Fruit fly (Drosophila melanogaster) whole organism: Measurements from ENCODE around the gene bru1.

Experiments used
- CG8478 ChIP-seq: fragments of >200 bp; optimal IDR thresholded peaks from 2 replicates; lab custom pipeline; 2018; ENCODE audit warnings: inconsistent platforms
- Dll ChIP-seq: fragments of >200 bp; optimal IDR thresholded peaks from 2 replicates; lab custom pipeline; 2017
- EcR ChIP-seq, 2 experiments: fragments of >200 bp; optimal IDR thresholded peaks; 2 replicates each; lab custom pipeline; 2017; ENCODE audit warnings: missing biosample characterization in 2 of 2, missing genetic modification characterization in 2 of 2, missing genetic modification reagents in 2 of 2
- pan ChIP-seq: fragments of >200 bp; optimal IDR thresholded peaks from 2 replicates; lab custom pipeline; 2017
- psq ChIP-seq: fragments of >200 bp; optimal IDR thresholded peaks from 2 replicates; lab custom pipeline; 2017
- usp ChIP-seq: fragments of >200 bp; optimal IDR thresholded peaks from 2 replicates; lab custom pipeline; 2017; ENCODE audit warnings: missing biosample characterization, missing genetic modification characterization, mixed read lengths

DNA sequence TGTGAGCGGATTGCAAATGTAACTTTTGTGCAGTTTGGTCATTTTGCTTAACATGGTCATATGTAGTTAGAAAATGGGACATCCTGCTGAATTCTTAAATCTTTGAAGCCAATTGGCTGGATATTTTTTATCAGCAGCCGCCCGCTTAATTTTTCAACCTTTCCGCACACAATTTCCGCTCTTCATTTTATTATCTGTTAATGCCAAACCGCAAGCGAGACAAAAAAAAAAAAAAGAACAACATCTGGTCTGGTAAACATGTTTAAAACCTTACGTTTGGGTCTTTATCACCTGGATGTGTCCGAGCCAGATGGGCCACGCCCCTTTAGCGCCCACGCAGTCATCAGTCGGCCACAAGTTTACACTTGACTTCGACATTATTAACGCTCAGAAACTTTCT is 115.4 kb downstream of the bru1 start:
- TF ChIP-seq pan: no peak
- no peak for TF ChIP-seq usp
- no peak for TF ChIP-seq Dll
- no peak for TF ChIP-seq psq (lab: Kevin White, UChicago)
- no peak for TF ChIP-seq EcR (GFP tag; optimal IDR thresholded peaks at IDR 0.05; lab: Kevin White, UChicago)
- no peak for TF ChIP-seq CG8478 (lab: Kevin White, UChicago)
